Worm (Caenorhabditis elegans): ENCODE data around the gene B0280.2.

- TF ChIP-seq F23B12.7 (tag; optimal IDR thresholded peaks at IDR 0.05; ENCODE audit: insufficient read depth) (no peak), lin-35 (GFP tag; optimal IDR thresholded peaks at IDR 0.05) (no peak), tlf-1 (GFP tag; optimal IDR thresholded peaks at IDR 0.05) (no peak), madf-3 (GFP tag; IDR thresholded peaks at IDR 0.05) (no peak), ceh-27 (GFP tag; optimal IDR thresholded peaks at IDR 0.05) (no peak), unc-130 (GFP tag; optimal IDR thresholded peaks at IDR 0.05) (no peak), hsf-1 (GFP tag; IDR thresholded peaks at IDR 0.05) (no peak), him-1 (tag; optimal IDR thresholded peaks at IDR 0.05) (no peak), T26A5.8 (tag; optimal IDR thresholded peaks at IDR 0.05) (no peak), T07F8.4 (tag; optimal IDR thresholded peaks at IDR 0.05) (no peak)
Measured at ce11 chrIII:7138178-7138577, 13.7 kb downstream of the B0280.2 start, which contains the start of gene B0280.11.

All from whole organism, young adult.